Fruit fly (Drosophila melanogaster) whole organism, embryonic: ENCODE results near the gene Osi17.

ENCODE experiments used
- CG11093 ChIP-seq: fragments of 200-800 bp; sonication (Bioruptor generic); IDR thresholded peaks from 3 replicates; pipeline ENCODE4 v1.3.6; 2022; ENCODE audit warnings: missing biosample characterization, missing genetic modification characterization
- CG1233 ChIP-seq: fragments of 200-800 bp; sonication (Bioruptor generic); optimal IDR thresholded peaks from 4 replicates; lab custom pipeline; 2018; ENCODE audit warnings: missing biosample characterization, mild to moderate bottlenecking, missing genetic modification characterization
- CG12942 ChIP-seq: fragments of 200-800 bp; sonication (Bioruptor generic); optimal IDR thresholded peaks from 3 replicates; lab custom pipeline; 2016; ENCODE audit warnings: missing biosample characterization, missing genetic modification characterization
- CG16813 ChIP-seq: fragments of 200-800 bp; sonication (Bioruptor generic); IDR thresholded peaks from 3 replicates; pipeline ENCODE4 v1.3.6; 2022; ENCODE audit warnings: missing biosample characterization, missing genetic modification characterization; ENCODE audit not compliant: partially characterized antibody
- CG18262 ChIP-seq: fragments of 200-800 bp; optimal IDR thresholded peaks from 3 replicates; lab custom pipeline; 2019; ENCODE audit warnings: missing biosample characterization, mild to moderate bottlenecking, missing genetic modification characterization, moderate library complexity
- CG2202 ChIP-seq: fragments of 200-800 bp; sonication (Bioruptor generic); optimal IDR thresholded peaks from 2 replicates; lab custom pipeline; 2018; ENCODE audit warnings: missing biosample characterization, mild to moderate bottlenecking, missing genetic modification characterization
- CG2875 ChIP-seq: fragments of 200-800 bp; sonication (Bioruptor generic); optimal IDR thresholded peaks from 2 replicates; lab custom pipeline; 2017; ENCODE audit warnings: missing biosample characterization, mild to moderate bottlenecking, missing genetic modification characterization, missing genetic modification reagents
- CG30403 ChIP-seq: fragments of 200-800 bp; sonication (Bioruptor generic); optimal IDR thresholded peaks from 3 replicates; lab custom pipeline; 2016; ENCODE audit warnings: missing biosample characterization, missing genetic modification characterization
- CG4282 ChIP-seq: fragments of 200-800 bp; sonication (Bioruptor generic); optimal IDR thresholded peaks from 2 replicates; lab custom pipeline; 2016; ENCODE audit warnings: missing biosample characterization, missing genetic modification characterization
- CG4360 ChIP-seq: fragments of 200-800 bp; sonication (Bioruptor generic); IDR thresholded peaks from 2 replicates; pipeline ENCODE4 v1.3.6; 2022; ENCODE audit warnings: missing biosample characterization, missing genetic modification characterization
- CG4617 ChIP-seq: fragments of 200-800 bp; sonication (Bioruptor generic); optimal IDR thresholded peaks from 3 replicates; lab custom pipeline; 2016; ENCODE audit warnings: missing biosample characterization, missing genetic modification characterization, borderline replicate concordance
- CG4707 ChIP-seq: fragments of 200-800 bp; sonication (Bioruptor generic); optimal IDR thresholded peaks from 2 replicates; lab custom pipeline; 2018; ENCODE audit warnings: missing biosample characterization, mild to moderate bottlenecking, missing genetic modification characterization, moderate library complexity
- CG5953 ChIP-seq: fragments of 200-800 bp; sonication (Bioruptor generic); IDR thresholded peaks from 2 replicates; pipeline ENCODE4 v1.3.6; 2022; ENCODE audit warnings: missing biosample characterization, missing genetic modification characterization
- CG6791 ChIP-seq: fragments of 200-800 bp; sonication (Bioruptor generic); IDR thresholded peaks from 3 replicates; pipeline ENCODE4 v1.3.6; 2022; ENCODE audit warnings: missing biosample characterization, missing genetic modification characterization; ENCODE audit not compliant: partially characterized antibody
- CG6813 ChIP-seq: fragments of 200-800 bp; sonication (Bioruptor generic); optimal IDR thresholded peaks from 2 replicates; lab custom pipeline; 2017; ENCODE audit warnings: missing biosample characterization, missing genetic modification characterization, mild to moderate bottlenecking, moderate library complexity, missing genetic modification reagents
- CG7745 ChIP-seq: fragments of 200-800 bp; sonication (Bioruptor generic); optimal IDR thresholded peaks from 2 replicates; lab custom pipeline; 2018; ENCODE audit warnings: missing biosample characterization, mild to moderate bottlenecking, missing genetic modification characterization, moderate library complexity
- CG7963 ChIP-seq: fragments of 200-800 bp; sonication (Bioruptor generic); IDR thresholded peaks from 3 replicates; pipeline ENCODE4 v1.3.6; 2022; ENCODE audit warnings: missing biosample characterization, missing genetic modification characterization; ENCODE audit not compliant: partially characterized antibody
- Dip3 ChIP-seq: fragments of 200-800 bp; sonication (Bioruptor generic); optimal IDR thresholded peaks from 3 replicates; lab custom pipeline; 2016; ENCODE audit warnings: missing biosample characterization, missing genetic modification characterization
- Fer3 ChIP-seq: fragments of 200-800 bp; sonication (Bioruptor generic); optimal IDR thresholded peaks from 2 replicates; lab custom pipeline; 2018; ENCODE audit warnings: missing biosample characterization, mild to moderate bottlenecking, missing genetic modification characterization, moderate library complexity
- HLH54F ChIP-seq: fragments of 200-800 bp; sonication (Bioruptor generic); optimal IDR thresholded peaks from 3 replicates; lab custom pipeline; 2016; ENCODE audit warnings: missing biosample characterization, missing genetic modification characterization
- Lhr ChIP-seq: fragments of 200-800 bp; sonication (Bioruptor generic); optimal IDR thresholded peaks from 3 replicates; lab custom pipeline; 2017; ENCODE audit warnings: mild to moderate bottlenecking, missing biosample characterization, missing genetic modification reagents, missing genetic modification characterization
- Mad ChIP-seq: fragments of 200-800 bp; sonication (Bioruptor generic); optimal IDR thresholded peaks from 2 replicates; lab custom pipeline; 2016; ENCODE audit warnings: missing biosample characterization, missing genetic modification characterization
- Neu2 ChIP-seq: fragments of 200-800 bp; sonication (Bioruptor generic); optimal IDR thresholded peaks from 3 replicates; lab custom pipeline; 2016; ENCODE audit warnings: missing biosample characterization, missing genetic modification characterization, borderline replicate concordance
- Ravus ChIP-seq: fragments of 200-800 bp; sonication (Bioruptor generic); IDR thresholded peaks from 2 replicates; pipeline ENCODE4 v1.3.6; 2022; ENCODE audit warnings: missing biosample characterization, missing genetic modification characterization
- Spps ChIP-seq: fragments of 200-800 bp; sonication (Bioruptor generic); optimal IDR thresholded peaks from 2 replicates; lab custom pipeline; 2018; ENCODE audit warnings: missing biosample characterization, mild to moderate bottlenecking, missing genetic modification characterization
- Usf ChIP-seq: fragments of 200-800 bp; sonication (Bioruptor generic); optimal IDR thresholded peaks from 2 replicates; lab custom pipeline; 2017; ENCODE audit warnings: missing genotype, missing biosample characterization, missing genetic modification characterization
- ac ChIP-seq: fragments of 200-800 bp; sonication (Bioruptor generic); optimal IDR thresholded peaks from 3 replicates; lab custom pipeline; 2017; ENCODE audit warnings: missing biosample characterization, mild to moderate bottlenecking, missing genetic modification characterization
- al ChIP-seq: fragments of 200-800 bp; sonication (Bioruptor generic); IDR thresholded peaks from 2 replicates; pipeline ENCODE4 v1.3.6; 2022; ENCODE audit warnings: missing biosample characterization, missing genetic modification characterization
- aop ChIP-seq: fragments of 200-800 bp; sonication (Bioruptor generic); IDR thresholded peaks from 2 replicates; pipeline ENCODE4 v1.3.6; 2022; ENCODE audit warnings: missing biosample characterization, missing genetic modification characterization
- bab2 ChIP-seq: fragments of 200-800 bp; sonication (Bioruptor generic); optimal IDR thresholded peaks from 2 replicates; lab custom pipeline; 2016; ENCODE audit warnings: missing biosample characterization, missing genetic modification characterization
- bbx ChIP-seq: fragments of 200-800 bp; sonication (Bioruptor generic); IDR thresholded peaks from 2 replicates; pipeline ENCODE4 v1.3.6; 2022; ENCODE audit warnings: missing biosample characterization, missing genetic modification characterization; ENCODE audit not compliant: partially characterized antibody
- crol ChIP-seq: fragments of 200-800 bp; sonication (Bioruptor generic); IDR thresholded peaks from 2 replicates; pipeline ENCODE4 v1.3.6; 2022; ENCODE audit warnings: missing biosample characterization, missing genetic modification characterization
- dati ChIP-seq: fragments of 200-800 bp; sonication (Bioruptor generic); IDR thresholded peaks from 2 replicates; pipeline ENCODE4 v1.3.6; 2022; ENCODE audit warnings: missing biosample characterization, missing genetic modification characterization
- dmrt11E ChIP-seq: fragments of 200-800 bp; sonication (Bioruptor generic); optimal IDR thresholded peaks from 3 replicates; lab custom pipeline; 2018; ENCODE audit warnings: missing biosample characterization, mild to moderate bottlenecking, missing genetic modification characterization, moderate library complexity
- eve ChIP-seq, 2 experiments: fragments of >200 bp; optimal IDR thresholded peaks; 2 replicates each; lab custom pipeline; 2017; ENCODE audit warnings: missing biosample characterization in 2 of 2, missing genetic modification characterization in 2 of 2
- fd3F ChIP-seq: fragments of 200-800 bp; sonication (Bioruptor generic); optimal IDR thresholded peaks from 2 replicates; lab custom pipeline; 2018; ENCODE audit warnings: missing biosample characterization, mild to moderate bottlenecking, missing genetic modification characterization, moderate library complexity
- fd64A ChIP-seq: fragments of 200-800 bp; sonication (Bioruptor generic); optimal IDR thresholded peaks from 3 replicates; lab custom pipeline; 2018; ENCODE audit warnings: missing biosample characterization, mild to moderate bottlenecking, missing genetic modification characterization
- fu2 ChIP-seq: fragments of 200-800 bp; sonication (Bioruptor generic); optimal IDR thresholded peaks from 2 replicates; lab custom pipeline; 2016; ENCODE audit warnings: missing biosample characterization, missing genetic modification characterization
- gce ChIP-seq: fragments of 200-800 bp; sonication (Bioruptor generic); IDR thresholded peaks from 3 replicates; pipeline ENCODE4 v1.3.6; 2022; ENCODE audit warnings: missing biosample characterization, missing genetic modification characterization
- gem ChIP-seq: fragments of 200-800 bp; sonication (Bioruptor generic); optimal IDR thresholded peaks from 2 replicates; lab custom pipeline; 2019; ENCODE audit warnings: missing biosample characterization, mild to moderate bottlenecking, missing genetic modification characterization, moderate library complexity
- kni ChIP-seq: fragments of 200-800 bp; sonication (Bioruptor generic); optimal IDR thresholded peaks from 3 replicates; lab custom pipeline; 2017; ENCODE audit warnings: mild to moderate bottlenecking, missing biosample characterization, missing genetic modification reagents, missing genetic modification characterization
- knrl ChIP-seq: fragments of 200-800 bp; sonication (Bioruptor generic); IDR thresholded peaks from 3 replicates; pipeline ENCODE4 v1.3.6; 2022; ENCODE audit warnings: missing biosample characterization, missing genetic modification characterization; ENCODE audit not compliant: partially characterized antibody
- maf-S ChIP-seq: fragments of 200-800 bp; sonication (Bioruptor generic); optimal IDR thresholded peaks from 2 replicates; lab custom pipeline; 2016; ENCODE audit warnings: missing biosample characterization, missing genetic modification characterization
- mld ChIP-seq: fragments of 200-800 bp; sonication (Bioruptor generic); IDR thresholded peaks from 3 replicates; pipeline ENCODE4 v1.3.6; 2022; ENCODE audit warnings: missing biosample characterization, missing genetic modification characterization; ENCODE audit not compliant: partially characterized antibody
- peb ChIP-seq: fragments of 200-800 bp; sonication (Bioruptor generic); IDR thresholded peaks from 2 replicates; pipeline ENCODE4 v1.3.6; 2022; ENCODE audit warnings: missing biosample characterization, missing genetic modification characterization
- row ChIP-seq: fragments of 200-800 bp; sonication (Bioruptor generic); IDR thresholded peaks from 3 replicates; pipeline ENCODE4 v1.3.6; 2022; ENCODE audit warnings: missing biosample characterization, missing genetic modification characterization
- schlank ChIP-seq: fragments of 200-800 bp; sonication (Bioruptor generic); optimal IDR thresholded peaks from 2 replicates; lab custom pipeline; 2018; ENCODE audit warnings: missing biosample characterization, mild to moderate bottlenecking, missing genetic modification characterization
- sim ChIP-seq: fragments of 200-800 bp; sonication (Bioruptor generic); IDR thresholded peaks from 2 replicates; pipeline ENCODE4 v1.3.6; 2022; ENCODE audit warnings: missing biosample characterization, missing genetic modification characterization
- tx ChIP-seq: fragments of 200-800 bp; sonication (Bioruptor generic); optimal IDR thresholded peaks from 2 replicates; lab custom pipeline; 2016; ENCODE audit warnings: missing biosample characterization, missing genetic modification characterization
- wdn ChIP-seq: fragments of 200-800 bp; sonication (Bioruptor generic); IDR thresholded peaks from 2 replicates; pipeline ENCODE4 v1.3.6; 2022; ENCODE audit warnings: missing biosample characterization, missing genetic modification characterization
- zen2 ChIP-seq: fragments of 200-800 bp; sonication (Bioruptor generic); IDR thresholded peaks from 3 replicates; pipeline ENCODE4 v1.3.6; 2022; ENCODE audit warnings: missing biosample characterization, missing genetic modification characterization; ENCODE audit not compliant: partially characterized antibody

The Osi17 gene

DNA sequence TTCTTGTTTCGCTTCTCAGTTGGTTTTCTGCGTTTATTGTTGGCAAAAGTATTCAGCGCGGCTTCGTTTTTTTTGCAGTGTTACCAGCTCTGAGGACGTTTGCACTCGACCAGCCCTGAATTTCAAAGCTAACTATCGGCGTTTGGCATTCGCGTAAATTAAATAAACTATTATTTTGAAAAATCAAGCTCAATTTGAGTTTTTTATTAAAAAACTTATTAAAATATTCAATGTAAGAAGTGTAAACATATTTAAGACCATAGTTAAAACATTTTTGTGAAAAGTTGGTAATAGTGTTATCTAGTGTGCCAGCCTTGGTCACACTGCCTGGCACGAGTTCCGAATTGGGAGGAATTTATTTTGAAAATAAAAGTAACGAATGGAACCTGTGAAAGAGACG, 34.2 kb downstream of the Osi17 start, which contains the start of the genes SmD2 and CG18048 (continued):
- no peak for TF ChIP-seq CG4360 (GFP tag; lab: Robert Waterston, UW)
- no peak for TF ChIP-seq eve (GFP tag; optimal IDR thresholded peaks at IDR 0.05; lab: Kevin White, UChicago)
- no peak for TF ChIP-seq dati (GFP tag; lab: Robert Waterston, UW)
- no peak for TF ChIP-seq Dip3 (GFP tag; lab: Kevin White, UChicago)
- TF ChIP-seq Usf (GFP tag; lab: Kevin White, UChicago) = no peak
- no peak for TF ChIP-seq CG12942 (GFP tag; lab: Kevin White, UChicago)
- no peak for TF ChIP-seq bbx (GFP tag; lab: Robert Waterston, UW)
- TF ChIP-seq sim (GFP tag; lab: Robert Waterston, UW) = no peak
- peak; percentile 83 for TF ChIP-seq row
- no peak for TF ChIP-seq CG6813
- TF ChIP-seq zen2 (GFP tag; lab: Robert Waterston, UW) = no peak; the same call in 2 of the 3 replicates
- no peak for TF ChIP-seq peb
- no peak for TF ChIP-seq HLH54F
- no peak for TF ChIP-seq crol (GFP tag; lab: Robert Waterston, UW)
- no peak for TF ChIP-seq CG7745 (tag; lab: Kevin White, UChicago)
- no peak for TF ChIP-seq CG2202
- TF ChIP-seq CG4617 (GFP tag; lab: Kevin White, UChicago) = peak; percentile 79
- peak; percentile 24 for TF ChIP-seq CG30403 (GFP tag; lab: Kevin White, UChicago)
- TF ChIP-seq al (GFP tag; lab: Robert Waterston, UW) = no peak
- peak; percentile 84 for TF ChIP-seq CG16813 (GFP tag; lab: Robert Waterston, UW)
- TF ChIP-seq Neu2 (GFP tag; lab: Kevin White, UChicago) = no peak
- no peak for TF ChIP-seq CG1233 (GFP tag; lab: Kevin White, UChicago)
- peak; percentile 87 for TF ChIP-seq knrl (GFP tag; lab: Robert Waterston, UW)
- TF ChIP-seq gce = no peak
- no peak for TF ChIP-seq Fer3 (tag; lab: Kevin White, UChicago)
- TF ChIP-seq wdn = no peak
- TF ChIP-seq CG4707 (GFP tag; lab: Kevin White, UChicago) = no peak
- TF ChIP-seq CG2875 (GFP tag; lab: Kevin White, UChicago) = no peak
- TF ChIP-seq CG18262 (tag; lab: Kevin White, UChicago) = peak; percentile 9
- TF ChIP-seq CG11093 (GFP tag; lab: Robert Waterston, UW) = no peak
- no peak for TF ChIP-seq schlank (tag; lab: Kevin White, UChicago)
- no peak for TF ChIP-seq mld (GFP tag; lab: Robert Waterston, UW)
- no peak for TF ChIP-seq Mad (GFP tag; lab: Kevin White, UChicago)
- TF ChIP-seq tx (GFP tag; lab: Kevin White, UChicago) = no peak
- TF ChIP-seq Lhr (GFP tag; lab: Kevin White, UChicago) = peak; percentile 57
- TF ChIP-seq CG4282 (GFP tag; lab: Kevin White, UChicago) = no peak
- no peak for TF ChIP-seq fu2 (GFP tag; lab: Kevin White, UChicago)
- TF ChIP-seq dmrt11E = no peak
- TF ChIP-seq fd3F = no peak
- no peak for TF ChIP-seq maf-S
- no peak for TF ChIP-seq Spps (tag; lab: Kevin White, UChicago)
- no peak for TF ChIP-seq aop (GFP tag; lab: Robert Waterston, UW)
- TF ChIP-seq CG7963 (GFP tag; lab: Robert Waterston, UW) = no peak
- no peak for TF ChIP-seq fd64A (GFP tag; lab: Kevin White, UChicago)
- no peak for TF ChIP-seq Ravus (GFP tag; lab: Robert Waterston, UW)
- no peak for TF ChIP-seq kni (GFP tag; lab: Kevin White, UChicago)
- TF ChIP-seq ac (GFP tag; lab: Kevin White, UChicago) = no peak
- peak; percentile 46 for TF ChIP-seq gem (tag; lab: Kevin White, UChicago)
- TF ChIP-seq CG5953 = no peak
- no peak for TF ChIP-seq bab2 (GFP tag; lab: Kevin White, UChicago)
- TF ChIP-seq CG6791 (GFP tag; lab: Robert Waterston, UW) = no peak; the same call in 2 of the 3 replicates
